Worm (Caenorhabditis elegans) whole organism, L1 larva: ENCODE measurements around the gene gcst-1.

Experiments
- egl-27 ChIP-seq, 2 experiments: fragments of 150-350 bp in 1 of 2; sonication (generic microtip); optimal IDR thresholded peaks; 3 replicates each; lab custom pipeline; 2017 to 2018; ENCODE audit warnings: missing biosample characterization in 2 of 2, missing genetic modification characterization in 2 of 2, missing genetic modification reagents in 2 of 2
- elt-3 ChIP-seq, 6 experiments: fragments of 150-350 bp in 1 of 6; sonication (generic microtip); optimal IDR thresholded peaks; 2 replicates each; lab custom pipeline; 2017 to 2018; ENCODE audit warnings: missing biosample characterization in 6 of 6, missing genetic modification characterization in 6 of 6, inconsistent platforms in 1 of 6
- fkh-10 ChIP-seq: sonication (generic microtip); optimal IDR thresholded peaks from 2 replicates; lab custom pipeline; 2017; ENCODE audit warnings: missing biosample characterization, missing genetic modification reagents, missing genetic modification characterization
- fos-1 ChIP-seq: fragments of 150-350 bp; optimal IDR thresholded peaks from 2 replicates; lab custom pipeline; 2014; ENCODE audit warnings: missing biosample characterization, missing genetic modification characterization
- nhr-11 ChIP-seq: fragments of 150-350 bp; optimal IDR thresholded peaks from 2 replicates; lab custom pipeline; 2014; ENCODE audit warnings: missing biosample characterization, missing genetic modification characterization
- pag-3 ChIP-seq: sonication (generic microtip); optimal IDR thresholded peaks from 2 replicates; lab custom pipeline; 2017; ENCODE audit warnings: missing genetic modification characterization, mild to moderate bottlenecking, missing compliant biosample characterization, antibody characterized with exemption, borderline replicate concordance; ENCODE audit not compliant: insufficient read depth
- rnt-1 ChIP-seq: sonication (generic microtip); optimal IDR thresholded peaks from 2 replicates; lab custom pipeline; 2016; ENCODE audit warnings: mild to moderate bottlenecking, missing genetic modification characterization, moderate library complexity, missing compliant biosample characterization
- tbx-2 ChIP-seq: sonication (generic microtip); optimal IDR thresholded peaks from 2 replicates; lab custom pipeline; 2016; ENCODE audit warnings: missing genetic modification characterization, missing compliant biosample characterization
- vab-15 ChIP-seq: sonication (generic microtip); optimal IDR thresholded peaks from 2 replicates; lab custom pipeline; 2017; ENCODE audit warnings: missing genotype, mild to moderate bottlenecking, missing genetic modification characterization, missing compliant biosample characterization
- ztf-11 ChIP-seq, 2 experiments: sonication (generic microtip); optimal IDR thresholded peaks; 2 replicates each; lab custom pipeline; 2016 to 2017; ENCODE audit warnings: missing genetic modification characterization in 2 of 2, missing biosample characterization in 1 of 2, missing compliant biosample characterization in 1 of 2
- ztf-4 ChIP-seq: fragments of 150-350 bp; optimal IDR thresholded peaks from 2 replicates; lab custom pipeline; 2014; ENCODE audit warnings: missing biosample characterization, missing genetic modification characterization

DNA sequence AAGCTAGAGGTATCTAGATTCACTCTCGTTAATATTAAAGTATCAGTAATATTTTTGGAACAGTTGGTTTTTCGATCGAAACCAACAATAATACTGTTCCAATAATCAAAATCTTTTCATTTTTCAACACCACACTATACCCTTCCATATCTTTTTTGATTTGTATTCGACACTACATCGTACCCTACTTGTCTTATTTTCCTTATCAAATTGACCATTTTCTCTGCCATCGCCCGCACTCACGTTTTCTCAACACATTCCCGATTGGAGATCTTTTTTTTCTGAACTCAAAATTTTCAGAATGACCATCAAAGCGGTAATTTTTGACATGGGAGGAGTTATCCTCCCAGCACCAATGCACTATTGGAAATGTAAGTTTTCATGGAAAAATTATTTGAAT lies 34.8 kb downstream of the gcst-1 start, which contains the start of gene acds-10:
- no peak for TF ChIP-seq ztf-11 (tag; optimal IDR thresholded peaks at IDR 0.05; lab: Kevin White, UChicago)
- no peak for TF ChIP-seq ztf-4 (tag; lab: Kevin White, UChicago)
- TF ChIP-seq rnt-1 (tag; lab: Kevin White, UChicago): no peak
- TF ChIP-seq egl-27 (tag; optimal IDR thresholded peaks at IDR 0.05; lab: Kevin White, UChicago): no peak
- TF ChIP-seq tbx-2 (tag; lab: Kevin White, UChicago): no peak
- TF ChIP-seq pag-3 (tag; lab: Kevin White, UChicago): no peak
- TF ChIP-seq fos-1: no peak
- TF ChIP-seq nhr-11 (tag; lab: Kevin White, UChicago): no peak
- no peak for TF ChIP-seq vab-15 (tag; lab: Kevin White, UChicago)
- no peak for TF ChIP-seq elt-3 (tag; optimal IDR thresholded peaks at IDR 0.05; lab: Kevin White, UChicago)
- TF ChIP-seq fkh-10 (GFP tag; lab: Kevin White, UChicago): no peak
